Worm (Caenorhabditis elegans) whole organism, midembryonic: Measurements from ENCODE around the gene lips-1.

ENCODE experiments used
- T22C8.4 ChIP-seq: fragments of 200-800 bp; sonication (Bioruptor generic); IDR thresholded peaks from 2 replicates; pipeline ENCODE4 v1.3.6; 2022; ENCODE audit warnings: missing genetic modification characterization, missing compliant biosample characterization
- cog-1 ChIP-seq: sonication (generic microtip); optimal IDR thresholded peaks from 2 replicates; lab custom pipeline; 2016; ENCODE audit warnings: missing genetic modification characterization, missing compliant biosample characterization
- flt-1 ChIP-seq: fragments of 200-800 bp; sonication (Bioruptor generic); IDR thresholded peaks from 2 replicates; pipeline ENCODE4 v1.3.6; 2022; ENCODE audit warnings: missing genetic modification characterization, missing compliant biosample characterization
- klf-2 ChIP-seq: fragments of 200-800 bp; sonication (Bioruptor generic); conservative IDR thresholded peaks from 2 replicates; pipeline ENCODE4 v1.3.6; 2022; ENCODE audit warnings: missing genetic modification reagents, missing genetic modification characterization, missing compliant biosample characterization
- med-1 ChIP-seq: sonication (generic microtip); optimal IDR thresholded peaks from 2 replicates; lab custom pipeline; 2017; ENCODE audit warnings: missing genetic modification characterization, mild to moderate bottlenecking, missing compliant biosample characterization, antibody characterized with exemption, missing genetic modification reagents; ENCODE audit not compliant: insufficient read depth
- ref-1 ChIP-seq: fragments of 200-800 bp; sonication (Bioruptor generic); conservative IDR thresholded peaks from 2 replicates; pipeline ENCODE4 v1.3.6; 2022; ENCODE audit warnings: missing genetic modification reagents, missing genetic modification characterization, missing compliant biosample characterization
- tab-1 ChIP-seq: fragments of 200-800 bp; sonication (Bioruptor generic); IDR thresholded peaks from 2 replicates; pipeline ENCODE4 v1.3.6; 2022; ENCODE audit warnings: missing genetic modification characterization, missing compliant biosample characterization
- ztf-23 ChIP-seq: fragments of 200-800 bp; sonication (Bioruptor generic); IDR thresholded peaks from 2 replicates; pipeline ENCODE4 v1.3.6; 2022; ENCODE audit warnings: missing genetic modification reagents, missing genetic modification characterization, missing compliant biosample characterization
- ztf-29 ChIP-seq: fragments of 200-800 bp; sonication (Bioruptor generic); IDR thresholded peaks from 2 replicates; pipeline ENCODE4 v1.3.6; 2022; ENCODE audit warnings: missing genetic modification reagents, missing genetic modification characterization, missing compliant biosample characterization

- TF ChIP-seq ztf-29 (GFP tag; lab: Robert Waterston, UW) (no peak), ztf-23 (GFP tag; lab: Robert Waterston, UW) (no peak), flt-1 (GFP tag; lab: Robert Waterston, UW) (no peak), tab-1 (GFP tag; lab: Robert Waterston, UW) (no peak), cog-1 (no peak), klf-2 (GFP tag; lab: Robert Waterston, UW) (no peak), med-1 (GFP tag; lab: Kevin White, UChicago) (no peak), ref-1 (GFP tag; lab: Robert Waterston, UW) (no peak), T22C8.4 (GFP tag; lab: Robert Waterston, UW) (no peak)
Observed at ce11 chrX:12484078-12484477, 8.5 kb upstream of the lips-1 start.
